Worm (Caenorhabditis elegans) whole organism, L4 larva: ENCODE measurements around the gene tiar-1.

Source experiments
- F37D6.2 ChIP-seq: sonication (generic microtip); optimal IDR thresholded peaks from 2 replicates; lab custom pipeline; 2016; ENCODE audit warnings: mild to moderate bottlenecking, missing genetic modification characterization, missing compliant biosample characterization
- Y48G9A.11 ChIP-seq: fragments of 200-800 bp; sonication (Bioruptor generic); IDR thresholded peaks from 2 replicates; pipeline ENCODE4 v1.3.6; 2022; ENCODE audit warnings: missing genetic modification reagents, missing genetic modification characterization, missing compliant biosample characterization
- ZK546.5 ChIP-seq, 2 experiments: sonication (generic microtip); optimal IDR thresholded peaks; 2 replicates each; lab custom pipeline; 2017; ENCODE audit warnings: missing biosample characterization in 2 of 2, missing genetic modification characterization in 2 of 2
- aha-1 ChIP-seq: fragments of 150-350 bp; peaks from one replicate; lab custom pipeline; 2014; ENCODE audit warnings: missing biosample characterization, missing genetic modification characterization
- daf-8 ChIP-seq: fragments of 200-800 bp; sonication (Bioruptor generic); IDR thresholded peaks from 2 replicates; pipeline ENCODE4 v1.3.6; 2022; ENCODE audit warnings: missing genetic modification characterization, missing compliant biosample characterization
- dmd-6 ChIP-seq: fragments of 200-800 bp; sonication (Bioruptor generic); IDR thresholded peaks from 2 replicates; pipeline ENCODE4 v1.3.6; 2022; ENCODE audit warnings: missing genetic modification reagents, missing genetic modification characterization, missing compliant biosample characterization
- gei-8 ChIP-seq: fragments of 200-800 bp; sonication (Bioruptor generic); optimal IDR thresholded peaks from 2 replicates; lab custom pipeline; 2018; ENCODE audit warnings: mild to moderate bottlenecking, missing genetic modification characterization, missing compliant biosample characterization
- hlh-30 ChIP-seq: sonication (generic microtip); optimal IDR thresholded peaks from 2 replicates; lab custom pipeline; 2017; ENCODE audit warnings: antibody characterized with exemption, mild to moderate bottlenecking, missing genetic modification characterization, missing compliant biosample characterization; ENCODE audit not compliant: insufficient read depth
- hmg-1.1 ChIP-seq: fragments of 200-800 bp; sonication (Bioruptor generic); IDR thresholded peaks from 2 replicates; pipeline ENCODE4 v1.3.6; 2022; ENCODE audit warnings: missing genetic modification reagents, missing genetic modification characterization, missing compliant biosample characterization
- lin-29 ChIP-seq: fragments of 200-800 bp; sonication (Bioruptor generic); IDR thresholded peaks from 2 replicates; pipeline ENCODE4 v1.3.6; 2022; ENCODE audit warnings: missing genetic modification reagents, missing genetic modification characterization, missing compliant biosample characterization
- lsy-2 ChIP-seq, 2 experiments: fragments of 150-350 bp in 1 of 2; sonication (generic microtip) in 1 of 2; optimal IDR thresholded peaks; 2 replicates each; lab custom pipeline; 2014 to 2017; ENCODE audit warnings: missing biosample characterization in 2 of 2, missing genetic modification characterization in 2 of 2
- madf-5 ChIP-seq, 2 experiments: fragments of 200-800 bp; sonication (Bioruptor generic); IDR thresholded peaks; 2 replicates each; pipeline ENCODE4 v1.3.6; 2022; ENCODE audit warnings: missing compliant biosample characterization in 2 of 2, missing genetic modification characterization in 2 of 2
- mep-1 ChIP-seq: fragments of 150-350 bp; sonication (generic microtip); optimal IDR thresholded peaks from 3 replicates; lab custom pipeline; 2014; ENCODE audit warnings: missing biosample characterization, missing genetic modification characterization
- nhr-77 ChIP-seq: fragments of 150-350 bp; optimal IDR thresholded peaks from 2 replicates; lab custom pipeline; 2014; ENCODE audit warnings: missing biosample characterization, missing genetic modification characterization
- rbr-2 ChIP-seq: sonication (generic microtip); optimal IDR thresholded peaks from 2 replicates; lab custom pipeline; 2016; ENCODE audit warnings: missing genotype, missing genetic modification characterization, missing compliant biosample characterization
- sdz-12 ChIP-seq: fragments of 200-800 bp; sonication (Bioruptor generic); optimal IDR thresholded peaks from 2 replicates; lab custom pipeline; 2018; ENCODE audit warnings: mild to moderate bottlenecking, missing genetic modification characterization, missing compliant biosample characterization
- unc-62 ChIP-seq, 3 experiments: fragments of 150-350 bp in 1 of 3; sonication (generic microtip); optimal IDR thresholded peaks in 2 of 3; peaks in 1 of 3; 1 replicate in 1 of 3; 2 replicates in 2 of 3; lab custom pipeline; 2014 to 2017; ENCODE audit warnings: missing biosample characterization in 3 of 3, missing genetic modification characterization in 3 of 3, missing genetic modification reagents in 3 of 3, missing genotype in 1 of 3
- ztf-7 ChIP-seq: fragments of 150-350 bp; optimal IDR thresholded peaks from 2 replicates; lab custom pipeline; 2014; ENCODE audit warnings: missing biosample characterization, missing genetic modification characterization

Gene tiar-1

ce11 chrII:5665991-5666390, 48.6 kb downstream of the tiar-1 start, which contains the start of gene C25H3.16:
TSS of gene C25H3.16 (plus strand) at chrII:5666291.
- no peak for TF ChIP-seq ztf-7

DNA sequence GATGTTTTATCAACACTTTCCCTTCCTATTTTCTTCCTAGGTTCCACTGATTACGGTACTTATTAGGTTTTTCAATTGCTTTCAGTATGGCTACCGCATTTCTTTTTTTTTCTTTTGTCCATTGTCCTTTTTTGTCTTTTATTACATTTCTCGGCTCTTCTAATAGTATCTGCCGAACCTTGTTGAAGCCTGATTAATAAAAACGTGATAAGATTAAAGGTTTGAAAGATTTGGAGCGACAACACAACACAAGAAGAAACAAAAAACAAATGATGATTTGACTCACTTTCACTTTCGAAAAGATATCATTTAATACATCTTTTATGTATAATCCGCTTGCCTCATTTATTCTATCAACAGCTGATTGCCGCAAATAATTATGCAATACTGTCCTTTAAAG, 49.6 kb downstream of the tiar-1 start, which contains the start of gene C25H3.15:
Gene C25H3.15 (plus strand): TSS at position 301 of the 400 bp plus-strand sequence.
- TF ChIP-seq madf-5 (GFP tag; IDR thresholded peaks at IDR 0.05; lab: Robert Waterston, UW) = no peak
- no peak for TF ChIP-seq lin-29
- TF ChIP-seq nhr-77 = no peak
- no peak for TF ChIP-seq F37D6.2 (tag; lab: Kevin White, UChicago)
- TF ChIP-seq gei-8 (GFP tag; lab: Kevin White, UChicago) = no peak
- no peak for TF ChIP-seq dmd-6 (GFP tag; lab: Robert Waterston, UW)

- TF ChIP-seq lsy-2 (tag; optimal IDR thresholded peaks at IDR 0.05; lab: Kevin White, UChicago) (peak in 1 of 2 experiments; percentile 50), hlh-30 (tag; lab: Kevin White, UChicago) (peak; percentile 73), Y48G9A.11 (GFP tag; lab: Robert Waterston, UW) (0 out of 2 replicates have a peak, but pooled peaks have one; percentile 37), rbr-2 (tag; lab: Kevin White, UChicago) (peak; percentile 13), aha-1 (tag; lab: Kevin White, UChicago) (peak; percentile 70), unc-62 (GFP tag; optimal IDR thresholded peaks at IDR 0.05 in 1 of 2; lab: Kevin White, UChicago) (peak in 1 of 2 experiments; percentile 91), unc-62 (tag; optimal IDR thresholded peaks at IDR 0.05; lab: Kevin White, UChicago) (no peak), ZK546.5 (tag; optimal IDR thresholded peaks at IDR 0.05; lab: Kevin White, UChicago) (no peak), sdz-12 (GFP tag; lab: Kevin White, UChicago) (peak; percentile 5), mep-1 (tag; lab: Kevin White, UChicago) (peak; percentile 8), hmg-1.1 (GFP tag; lab: Robert Waterston, UW) (no peak), daf-8 (no peak)
Measured at ce11 chrII:5663180-5663791, 51.3 kb downstream of the tiar-1 start.
